Worm (Caenorhabditis elegans) whole organism, L4/young adult: ENCODE data around the gene T15B7.14.

Experiments used
- W03F9.2 ChIP-seq: fragments of 150-350 bp; optimal IDR thresholded peaks from 2 replicates; lab custom pipeline; 2014; ENCODE audit warnings: missing biosample characterization, missing genetic modification characterization
- dao-5 ChIP-seq: sonication (generic microtip); optimal IDR thresholded peaks from 2 replicates; lab custom pipeline; 2016; ENCODE audit warnings: missing genotype, missing genetic modification characterization, moderate library complexity, missing compliant biosample characterization
- him-1 ChIP-seq: sonication (generic microtip); optimal IDR thresholded peaks from 2 replicates; lab custom pipeline; 2016; ENCODE audit warnings: missing genotype, missing genetic modification reagents, missing genetic modification characterization, missing compliant biosample characterization

- TF ChIP-seq him-1 (no peak), dao-5 (tag; lab: Kevin White, UChicago) (no peak), W03F9.2 (tag; lab: Kevin White, UChicago) (no peak)
Measured at ce11 chrV:6882452-6882939, 47.4 kb upstream of the T15B7.14 start.
